Worm (Caenorhabditis elegans): Measurements from ENCODE around the gene ZC262.7.

The ZC262.7 gene

ce11 chrIII:8355462-8355815 is 11.3 kb upstream of the ZC262.7 start (continued):
- TF ChIP-seq tbp1 (GFP tag; optimal IDR thresholded peaks at IDR 0.05) (no peak), cebp-1 (GFP tag; IDR thresholded peaks at IDR 0.05) (no peak), cebp-1 (tag; optimal IDR thresholded peaks at IDR 0.05) (no peak), dpff-1 (tag; optimal IDR thresholded peaks at IDR 0.05) (no peak), nfyb-1 (GFP tag; IDR thresholded peaks at IDR 0.05) (no peak), repo-1 (tag; optimal IDR thresholded peaks at IDR 0.05) (no peak), Y53F4B.3 (GFP tag; IDR thresholded peaks at IDR 0.05) (no peak), ceh-100 (GFP tag; IDR thresholded peaks at IDR 0.05) (no peak), ceh-58 (GFP tag; IDR thresholded peaks at IDR 0.05) (no peak), dpl-1 (GFP tag; optimal IDR thresholded peaks at IDR 0.05) (peak; percentile 73), sea-2 (GFP tag; IDR thresholded peaks at IDR 0.05) (no peak), athp-1 (tag; optimal IDR thresholded peaks at IDR 0.05) (no peak), ztf-3 (GFP tag; optimal IDR thresholded peaks at IDR 0.05) (no peak), ceh-79 (tag; optimal IDR thresholded peaks at IDR 0.05) (no peak), B0035.1 (tag; optimal IDR thresholded peaks at IDR 0.05) (no peak), snpc-3.4 (tag; optimal IDR thresholded peaks at IDR 0.05) (no peak), D2030.7 (GFP tag; IDR thresholded peaks at IDR 0.05) (peak; percentile 67), B0261.1 (tag; optimal IDR thresholded peaks at IDR 0.05) (no peak), nhr-27 (tag; optimal IDR thresholded peaks at IDR 0.05) (no peak), zfh-2 (GFP tag; conservative IDR thresholded peaks at IDR 0.05) (no peak), F57A8.1 (GFP tag; optimal IDR thresholded peaks at IDR 0.05) (no peak), lsl-1 (GFP tag; optimal IDR thresholded peaks at IDR 0.05) (peak; percentile 61), Y56A3A.18 (GFP tag; IDR thresholded peaks at IDR 0.05) (no peak), him-1 (tag; optimal IDR thresholded peaks at IDR 0.05) (no peak), xnd-1 (tag; optimal IDR thresholded peaks at IDR 0.05) (peak; percentile 15), somi-1 (GFP tag; optimal IDR thresholded peaks at IDR 0.05) (no peak), rcor-1 (GFP tag; IDR thresholded peaks at IDR 0.05) (no peak), ceh-27 (GFP tag; optimal IDR thresholded peaks at IDR 0.05) (no peak)

- 0 out of 2 replicates have a peak, but pooled peaks have one; percentile 10 for TF ChIP-seq attf-3 (GFP tag; conservative IDR thresholded peaks at IDR 0.05)
- peak; percentile 80 for TF ChIP-seq attf-5 (GFP tag; optimal IDR thresholded peaks at IDR 0.05)
- no peak for TF ChIP-seq hlh-26 (GFP tag; conservative IDR thresholded peaks at IDR 0.05)
- TF ChIP-seq somi-1 (GFP tag; optimal IDR thresholded peaks at IDR 0.05): no peak
- peak; percentile 7 for TF ChIP-seq ets-4 (GFP tag; optimal IDR thresholded peaks at IDR 0.05)
- 0 out of 2 replicates have a peak, but pooled peaks have one; percentile 24 for TF ChIP-seq let-526 (GFP tag; IDR thresholded peaks at IDR 0.05)
- 0 out of 2 replicates have a peak, but pooled peaks have one; percentile 7 for TF ChIP-seq dox-1 (GFP tag; IDR thresholded peaks at IDR 0.05)
- peak; percentile 56 for TF ChIP-seq K12H6.12 (tag; optimal IDR thresholded peaks at IDR 0.05)
- no peak for TF ChIP-seq lin-54 (GFP tag; optimal IDR thresholded peaks at IDR 0.05)
- no peak for TF ChIP-seq hrde-1 (tag; optimal IDR thresholded peaks at IDR 0.05; ENCODE audit: borderline replicate concordance)
- no peak for TF ChIP-seq aptf-2 (GFP tag; conservative IDR thresholded peaks at IDR 0.05)
- no peak for TF ChIP-seq nhr-27 (tag; optimal IDR thresholded peaks at IDR 0.05)
- no peak for TF ChIP-seq F23B12.7 (tag; optimal IDR thresholded peaks at IDR 0.05; ENCODE audit: insufficient read depth)
- no peak for TF ChIP-seq nhr-120 (GFP tag; IDR thresholded peaks at IDR 0.05)
- no peak for TF ChIP-seq unc-130 (GFP tag; optimal IDR thresholded peaks at IDR 0.05)
- TF ChIP-seq C06A6.2 (GFP tag; conservative IDR thresholded peaks at IDR 0.05): no peak
- TF ChIP-seq hmg-1.2 (GFP tag; IDR thresholded peaks at IDR 0.05): peak; percentile 34; the same call in 1 of the 2 replicates
- TF ChIP-seq hsf-1 (GFP tag; IDR thresholded peaks at IDR 0.05): no peak
- TF ChIP-seq sea-2 (GFP tag; IDR thresholded peaks at IDR 0.05): no peak
- peak; percentile 8 for TF ChIP-seq ceh-79 (tag; optimal IDR thresholded peaks at IDR 0.05)
- TF ChIP-seq Y53F4B.3 (GFP tag; IDR thresholded peaks at IDR 0.05): no peak
- no peak for TF ChIP-seq bed-1 (GFP tag; IDR thresholded peaks at IDR 0.05)
- no peak for TF ChIP-seq F49E8.2 (tag; optimal IDR thresholded peaks at IDR 0.05; ENCODE audit: insufficient read depth)
- TF ChIP-seq F33H1.4 (GFP tag; IDR thresholded peaks at IDR 0.05): peak; percentile 5; the same call in 1 of the 2 replicates
Measured at ce11 chrIII:8354644-8355461, 10.7 kb upstream of the ZC262.7 start, which contains the start of gene unc-116. unc-116 (minus strand) TSS chrIII:8355174.
